Fruit fly (Drosophila melanogaster) Kc167 (cell line): Measurements from ENCODE around the gene ND-B16.6.
"Not testable (repeated sequence)": the region's sequence is repeated elsewhere in the genome, so short reads cannot be mapped to it uniquely, and the experiment has no call there.

ENCODE experiments used
- Myc ChIP-seq: fragments of >200 bp; optimal IDR thresholded peaks from 2 replicates; lab custom pipeline; 2017; ENCODE audit warnings: missing external identifiers
- h ChIP-seq: fragments of >200 bp; optimal IDR thresholded peaks from 3 replicates; lab custom pipeline; 2018; ENCODE audit warnings: missing external identifiers
- insv ChIP-seq: fragments of >200 bp; optimal IDR thresholded peaks from 3 replicates; lab custom pipeline; 2018; ENCODE audit warnings: missing external identifiers
- psq ChIP-seq: fragments of >200 bp; optimal IDR thresholded peaks from 2 replicates; lab custom pipeline; 2017; ENCODE audit warnings: missing external identifiers
- ttk ChIP-seq: sonication (Bioruptor generic); optimal IDR thresholded peaks from 2 replicates; lab custom pipeline; 2017; ENCODE audit warnings: missing external identifiers

dm6 chrX:6400000-6400399, 49.8 kb upstream of the ND-B16.6 start, which contains the start of gene CG33669:
- TF ChIP-seq psq, Myc, insv, h, ttk (lab: Kevin White, UChicago): not testable (repeated sequence)
